Worm (Caenorhabditis elegans): ENCODE measurements around the gene T01C3.2.

DNA sequence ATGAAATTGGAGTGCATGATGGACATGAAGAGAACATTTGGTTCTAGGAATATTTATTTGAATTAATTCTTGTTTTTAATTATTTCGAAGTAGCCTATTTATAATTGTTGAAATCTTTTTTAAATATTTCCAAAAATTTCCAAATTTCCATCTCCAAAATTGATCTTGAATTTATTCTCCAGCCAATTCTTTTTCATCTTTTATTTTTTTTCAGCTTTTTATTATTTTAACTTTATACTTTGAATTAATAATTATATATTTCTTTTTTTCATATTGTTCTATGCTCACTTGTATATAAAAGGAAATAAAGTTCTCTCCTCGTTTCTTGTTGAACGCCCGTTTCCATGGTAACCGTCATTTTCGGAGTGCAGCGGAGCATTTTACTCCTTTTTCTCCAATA is 11.0 kb upstream of the T01C3.2 start, which contains the start of gene xbx-1:
- no peak for TF ChIP-seq unc-39 (tag; optimal IDR thresholded peaks at IDR 0.05)
- TF ChIP-seq blmp-1 (tag; optimal IDR thresholded peaks at IDR 0.05): no peak
- TF ChIP-seq mab-5 (tag; optimal IDR thresholded peaks at IDR 0.05): no peak
- no peak for TF ChIP-seq ztf-11 (tag; optimal IDR thresholded peaks at IDR 0.05)
- TF ChIP-seq nhr-237 (tag; optimal IDR thresholded peaks at IDR 0.05): no peak
- no peak for TF ChIP-seq ces-1 (GFP tag; optimal IDR thresholded peaks at IDR 0.05)
- TF ChIP-seq lsy-2 (tag; optimal IDR thresholded peaks at IDR 0.05): no peak
- no peak for TF ChIP-seq drap-1 (GFP tag; optimal IDR thresholded peaks at IDR 0.05)
- TF ChIP-seq mls-2 (tag; optimal IDR thresholded peaks at IDR 0.05): no peak
